Worm (Caenorhabditis elegans): ENCODE data around the gene C03B1.4.

C03B1.4 gene

ce11 chrX:6321380-6321779 is 42.9 kb upstream of the C03B1.4 start:
- TF ChIP-seq ceh-6 (GFP tag; optimal IDR thresholded peaks at IDR 0.05), result no peak
- TF ChIP-seq eyg-1 (tag; optimal IDR thresholded peaks at IDR 0.05), result no peak
- TF ChIP-seq pag-3 (tag; optimal IDR thresholded peaks at IDR 0.05; ENCODE audit: borderline replicate concordance), result no peak
- TF ChIP-seq ceh-22 (tag; optimal IDR thresholded peaks at IDR 0.05), result no peak
- TF ChIP-seq K02D7.2 (tag; optimal IDR thresholded peaks at IDR 0.05), result no peak
- TF ChIP-seq npax-4 (tag; optimal IDR thresholded peaks at IDR 0.05), result no peak
- TF ChIP-seq Y22D7AL.16 (tag; optimal IDR thresholded peaks at IDR 0.05), result no peak

- no peak for TF ChIP-seq ceh-24 (tag; optimal IDR thresholded peaks at IDR 0.05)
- no peak for TF ChIP-seq pha-4 (tag; optimal IDR thresholded peaks at IDR 0.05)
- no peak for TF ChIP-seq pha-2 (tag; optimal IDR thresholded peaks at IDR 0.05)
- no peak for TF ChIP-seq C08G9.2 (tag; optimal IDR thresholded peaks at IDR 0.05)
- no peak for TF ChIP-seq ceh-45 (GFP tag; IDR thresholded peaks at IDR 0.05)
- TF ChIP-seq fkh-10 (GFP tag; optimal IDR thresholded peaks at IDR 0.05), result no peak
- no peak for TF ChIP-seq sox-4 (tag; optimal IDR thresholded peaks at IDR 0.05)
Observed at ce11 chrX:6323129-6323528, 41.2 kb upstream of the C03B1.4 start, which contains the start of gene col-167. col-167 (plus strand) TSS chrX:6323488.

ce11 chrX:6326088-6326487 is 38.2 kb upstream of the C03B1.4 start, which contains the start of gene col-168:
col-168 (plus strand) TSS chrX:6326388.
- TF ChIP-seq sox-4 (tag; optimal IDR thresholded peaks at IDR 0.05) (no peak), npax-4 (tag; optimal IDR thresholded peaks at IDR 0.05) (no peak), gmeb-2 (tag; optimal IDR thresholded peaks at IDR 0.05) (no peak), elt-2 (tag; optimal IDR thresholded peaks at IDR 0.05) (no peak), ceh-9 (tag; optimal IDR thresholded peaks at IDR 0.05) (no peak), hlh-15 (tag; optimal IDR thresholded peaks at IDR 0.05) (no peak), C08G9.2 (tag; optimal IDR thresholded peaks at IDR 0.05) (no peak), ref-2 (tag; optimal IDR thresholded peaks at IDR 0.05) (no peak), pqm-1 (tag; optimal IDR thresholded peaks at IDR 0.05) (no peak), F13H6.1 (tag; optimal IDR thresholded peaks at IDR 0.05) (no peak), ahr-1 (tag; optimal IDR thresholded peaks at IDR 0.05) (no peak)

ce11 chrX:6328860-6329259 is 35.4 kb upstream of the C03B1.4 start, which contains the start of gene col-169:
col-169 (plus strand) TSS chrX:6329160.
- TF ChIP-seq che-1 (tag; optimal IDR thresholded peaks at IDR 0.05) (no peak), syd-9 (tag; optimal IDR thresholded peaks at IDR 0.05) (no peak), ceh-45 (GFP tag; IDR thresholded peaks at IDR 0.05) (no peak), sox-4 (tag; optimal IDR thresholded peaks at IDR 0.05) (no peak), ceh-34 (tag; optimal IDR thresholded peaks at IDR 0.05) (no peak), ets-4 (tag; optimal IDR thresholded peaks at IDR 0.05) (no peak), pax-1 (tag; optimal IDR thresholded peaks at IDR 0.05) (no peak), rnt-1 (tag; optimal IDR thresholded peaks at IDR 0.05) (no peak), odd-2 (tag; optimal IDR thresholded peaks at IDR 0.05) (no peak), tbx-7 (tag; optimal IDR thresholded peaks at IDR 0.05) (no peak), hlh-30 (tag; optimal IDR thresholded peaks at IDR 0.05; ENCODE audit: insufficient read depth) (no peak), fkh-6 (tag; optimal IDR thresholded peaks at IDR 0.05) (no peak)

ce11 chrX:6331409-6331808 is 32.9 kb upstream of the C03B1.4 start, which contains the start of gene col-170:
col-170 (plus strand) TSS chrX:6331709.
- TF ChIP-seq lim-6 (tag; optimal IDR thresholded peaks at IDR 0.05), result no peak
- TF ChIP-seq F13H6.1 (tag; optimal IDR thresholded peaks at IDR 0.05), result no peak
- TF ChIP-seq T23F11.4 (GFP tag; optimal IDR thresholded peaks at IDR 0.05), result no peak
- TF ChIP-seq tbx-7 (tag; optimal IDR thresholded peaks at IDR 0.05), result no peak
- TF ChIP-seq ceh-22 (tag; optimal IDR thresholded peaks at IDR 0.05), result no peak
- no peak for TF ChIP-seq lin-11 (tag; optimal IDR thresholded peaks at IDR 0.05)
- TF ChIP-seq K02D7.2 (tag; optimal IDR thresholded peaks at IDR 0.05), result no peak
- no peak for TF ChIP-seq ceh-6 (GFP tag; optimal IDR thresholded peaks at IDR 0.05)
- TF ChIP-seq C08G9.2 (tag; optimal IDR thresholded peaks at IDR 0.05), result no peak
- TF ChIP-seq che-1 (tag; optimal IDR thresholded peaks at IDR 0.05), result no peak
- no peak for TF ChIP-seq hlh-15 (tag; optimal IDR thresholded peaks at IDR 0.05)
- TF ChIP-seq nhr-232 (tag; optimal IDR thresholded peaks at IDR 0.05), result no peak
- TF ChIP-seq rnt-1 (tag; optimal IDR thresholded peaks at IDR 0.05), result no peak
- no peak for TF ChIP-seq madf-2 (tag; optimal IDR thresholded peaks at IDR 0.05)
- TF ChIP-seq odd-2 (tag; optimal IDR thresholded peaks at IDR 0.05), result no peak
- no peak for TF ChIP-seq Y22D7AL.16 (tag; optimal IDR thresholded peaks at IDR 0.05)
- TF ChIP-seq ref-2 (tag; optimal IDR thresholded peaks at IDR 0.05), result no peak
- TF ChIP-seq ceh-34 (tag; optimal IDR thresholded peaks at IDR 0.05), result no peak
- TF ChIP-seq ceh-19 (GFP tag; optimal IDR thresholded peaks at IDR 0.05), result no peak
- TF ChIP-seq C38D4.7 (GFP tag; optimal IDR thresholded peaks at IDR 0.05), result no peak
